Worm (Caenorhabditis elegans) whole organism, L4 larva: ENCODE measurements around the gene C34D1.4.

Experiments
- aha-1 ChIP-seq: fragments of 150-350 bp; peaks from one replicate; lab custom pipeline; 2014; ENCODE audit warnings: missing biosample characterization, missing genetic modification characterization
- ama-1 ChIP-seq: fragments of 150-350 bp; optimal IDR thresholded peaks from 2 replicates; lab custom pipeline; 2014; ENCODE audit warnings: inconsistent platforms, mixed read lengths
- arid-1 ChIP-seq: fragments of 200-800 bp; sonication (Bioruptor generic); conservative IDR thresholded peaks from 2 replicates; pipeline ENCODE4 v1.3.6; 2022; ENCODE audit warnings: missing genetic modification reagents, missing genetic modification characterization, missing compliant biosample characterization
- attf-4 ChIP-seq: sonication (generic microtip); optimal IDR thresholded peaks from 3 replicates; lab custom pipeline; 2017; ENCODE audit warnings: missing biosample characterization, missing genetic modification characterization
- ctbp-1 ChIP-seq: fragments of 200-800 bp; sonication (Bioruptor generic); IDR thresholded peaks from 2 replicates; pipeline ENCODE4 v1.3.6; 2022; ENCODE audit warnings: missing genetic modification reagents, missing genetic modification characterization, missing compliant biosample characterization
- daf-16 ChIP-seq, 3 experiments: sonication (generic microtip); optimal IDR thresholded peaks; 2 replicates each; lab custom pipeline; 2016 to 2017; ENCODE audit warnings: missing genetic modification characterization in 3 of 3, missing genetic modification reagents in 3 of 3, mild to moderate bottlenecking in 2 of 3, missing compliant biosample characterization in 2 of 3, missing biosample characterization in 1 of 3, moderate library complexity in 1 of 3
- daf-19 ChIP-seq: fragments of 200-800 bp; sonication (Bioruptor generic); conservative IDR thresholded peaks from 2 replicates; pipeline ENCODE4 v1.3.6; 2022; ENCODE audit warnings: missing genetic modification characterization, missing compliant biosample characterization
- dmd-6 ChIP-seq: fragments of 200-800 bp; sonication (Bioruptor generic); IDR thresholded peaks from 2 replicates; pipeline ENCODE4 v1.3.6; 2022; ENCODE audit warnings: missing genetic modification reagents, missing genetic modification characterization, missing compliant biosample characterization
- dve-1 ChIP-seq: sonication (generic microtip); optimal IDR thresholded peaks from 2 replicates; lab custom pipeline; 2017; ENCODE audit warnings: antibody characterized with exemption, mild to moderate bottlenecking, missing genetic modification characterization, missing compliant biosample characterization; ENCODE audit not compliant: insufficient read depth
- egl-27 ChIP-seq: sonication (generic microtip); optimal IDR thresholded peaks from 3 replicates; lab custom pipeline; 2017; ENCODE audit warnings: missing biosample characterization, missing genetic modification reagents, missing genetic modification characterization
- hlh-11 ChIP-seq: fragments of 200-800 bp; sonication (Bioruptor generic); optimal IDR thresholded peaks from 2 replicates; lab custom pipeline; 2018; ENCODE audit warnings: mild to moderate bottlenecking, missing genetic modification characterization, missing compliant biosample characterization
- hlh-30 ChIP-seq: sonication (generic microtip); optimal IDR thresholded peaks from 2 replicates; lab custom pipeline; 2017; ENCODE audit warnings: antibody characterized with exemption, mild to moderate bottlenecking, missing genetic modification characterization, missing compliant biosample characterization; ENCODE audit not compliant: insufficient read depth
- lim-7 ChIP-seq: fragments of 200-800 bp; sonication (Bioruptor generic); IDR thresholded peaks from 2 replicates; pipeline ENCODE4 v1.3.6; 2022; ENCODE audit warnings: missing genetic modification characterization, missing compliant biosample characterization
- lin-13 ChIP-seq: fragments of 150-350 bp; optimal IDR thresholded peaks from 2 replicates; lab custom pipeline; 2014; ENCODE audit warnings: missing biosample characterization, missing genetic modification reagents, missing genetic modification characterization
- lin-29 ChIP-seq: fragments of 200-800 bp; sonication (Bioruptor generic); IDR thresholded peaks from 2 replicates; pipeline ENCODE4 v1.3.6; 2022; ENCODE audit warnings: missing genetic modification reagents, missing genetic modification characterization, missing compliant biosample characterization
- mxl-2 ChIP-seq: fragments of 200-800 bp; sonication (Bioruptor generic); conservative IDR thresholded peaks from 2 replicates; pipeline ENCODE4 v1.3.6; 2022; ENCODE audit warnings: missing genetic modification reagents, missing genetic modification characterization, missing compliant biosample characterization
- mxl-3 ChIP-seq: fragments of 200-800 bp; sonication (Bioruptor generic); optimal IDR thresholded peaks from 2 replicates; lab custom pipeline; 2018; ENCODE audit warnings: mild to moderate bottlenecking, missing genetic modification characterization, missing compliant biosample characterization
- nhr-25 ChIP-seq: sonication (generic microtip); optimal IDR thresholded peaks from 2 replicates; lab custom pipeline; 2017; ENCODE audit warnings: missing genetic modification characterization, mild to moderate bottlenecking, missing compliant biosample characterization, antibody characterized with exemption, moderate library complexity, borderline replicate concordance; ENCODE audit not compliant: insufficient read depth
- nhr-28 ChIP-seq: fragments of 150-350 bp; optimal IDR thresholded peaks from 2 replicates; lab custom pipeline; 2014; ENCODE audit warnings: missing biosample characterization, missing genetic modification characterization
- nhr-48 ChIP-seq: sonication (generic microtip); optimal IDR thresholded peaks from 2 replicates; lab custom pipeline; 2016; ENCODE audit warnings: mild to moderate bottlenecking, missing genetic modification characterization, missing compliant biosample characterization
- nhr-6 ChIP-seq: fragments of 150-350 bp; optimal IDR thresholded peaks from 2 replicates; lab custom pipeline; 2014; ENCODE audit warnings: missing biosample characterization, missing genetic modification characterization
- nhr-76 ChIP-seq: fragments of 150-350 bp; optimal IDR thresholded peaks from 2 replicates; lab custom pipeline; 2014; ENCODE audit warnings: missing biosample characterization, missing genetic modification characterization
- pha-4 ChIP-seq, 2 experiments: fragments of 150-350 bp in 1 of 2; fragments of 200-800 bp in 1 of 2; sonication (Bioruptor generic) in 1 of 2; IDR thresholded peaks in 1 of 2; optimal IDR thresholded peaks in 1 of 2; 2 replicates each; pipeline versions ENCODE4 v1.3.6 to Lab custom; 2014 to 2022; ENCODE audit warnings: missing genetic modification characterization in 2 of 2, missing genetic modification reagents in 2 of 2, missing biosample characterization in 1 of 2, missing compliant biosample characterization in 1 of 2
- php-3 ChIP-seq: fragments of 200-800 bp; sonication (Bioruptor generic); IDR thresholded peaks from 2 replicates; pipeline ENCODE4 v1.3.6; 2022; ENCODE audit warnings: missing genetic modification reagents, missing genetic modification characterization, missing compliant biosample characterization
- pqm-1 ChIP-seq: sonication (generic microtip); optimal IDR thresholded peaks from 2 replicates; lab custom pipeline; 2017; ENCODE audit warnings: missing biosample characterization, missing genetic modification characterization
- saeg-2 ChIP-seq: fragments of 200-800 bp; sonication (Bioruptor generic); IDR thresholded peaks from 2 replicates; pipeline ENCODE4 v1.3.6; 2022; ENCODE audit warnings: missing genetic modification reagents, missing genetic modification characterization, missing compliant biosample characterization
- sdz-12 ChIP-seq: fragments of 200-800 bp; sonication (Bioruptor generic); optimal IDR thresholded peaks from 2 replicates; lab custom pipeline; 2018; ENCODE audit warnings: mild to moderate bottlenecking, missing genetic modification characterization, missing compliant biosample characterization
- snpc-4 ChIP-seq: fragments of 150-350 bp; optimal IDR thresholded peaks from 2 replicates; lab custom pipeline; 2014; ENCODE audit warnings: missing biosample characterization, missing genetic modification characterization
- spr-3 ChIP-seq: fragments of 200-800 bp; sonication (Bioruptor generic); optimal IDR thresholded peaks from 2 replicates; lab custom pipeline; 2018; ENCODE audit warnings: mild to moderate bottlenecking, missing genetic modification characterization, missing compliant biosample characterization
- tra-1 ChIP-seq: fragments of 200-800 bp; sonication (Bioruptor generic); IDR thresholded peaks from 2 replicates; pipeline ENCODE4 v1.3.6; 2022; ENCODE audit warnings: missing genetic modification reagents, missing genetic modification characterization, missing compliant biosample characterization
- zfp-2 ChIP-seq: sonication (generic microtip); optimal IDR thresholded peaks from 2 replicates; lab custom pipeline; 2016; ENCODE audit warnings: mild to moderate bottlenecking, missing genetic modification characterization, missing compliant biosample characterization
- zip-2 ChIP-seq: fragments of 150-350 bp; optimal IDR thresholded peaks from 2 replicates; lab custom pipeline; 2014; ENCODE audit warnings: missing biosample characterization, missing genetic modification characterization
- ztf-11 ChIP-seq: fragments of 150-350 bp; optimal IDR thresholded peaks from 2 replicates; lab custom pipeline; 2014; ENCODE audit warnings: missing biosample characterization, missing genetic modification characterization
- ztf-7 ChIP-seq: fragments of 150-350 bp; optimal IDR thresholded peaks from 2 replicates; lab custom pipeline; 2014; ENCODE audit warnings: missing biosample characterization, missing genetic modification characterization

Gene C34D1.4

ce11 chrV:13304663-13305188 is 45.6 kb upstream of the C34D1.4 start, which contains the start of gene C26E1.2 (continued):
- TF ChIP-seq daf-16 (GFP tag; optimal IDR thresholded peaks at IDR 0.05; lab: Kevin White, UChicago) (no peak), daf-16 (tag; optimal IDR thresholded peaks at IDR 0.05; lab: Kevin White, UChicago) (peak; percentile 55), arid-1 (GFP tag; lab: Robert Waterston, UW) (no peak), mxl-2 (no peak), lim-7 (GFP tag; lab: Robert Waterston, UW) (no peak), pha-4 (GFP tag; IDR thresholded peaks at IDR 0.05; lab: Robert Waterston, UW) (no peak), pha-4 (tag; optimal IDR thresholded peaks at IDR 0.05; lab: Kevin White, UChicago) (no peak), nhr-25 (tag; lab: Kevin White, UChicago) (no peak), pqm-1 (tag; lab: Kevin White, UChicago) (peak; percentile 91), snpc-4 (tag; lab: Kevin White, UChicago) (no peak)

ce11 chrV:13301443-13301842 is 42.3 kb upstream of the C34D1.4 start, which contains the start of gene ceh-79:
Gene ceh-79, plus strand, starts transcription at chrV:13301833.
- TF ChIP-seq hlh-30 (tag; lab: Kevin White, UChicago) (peak; percentile 28), hlh-11 (tag; lab: Kevin White, UChicago) (peak; percentile 35), lin-29 (GFP tag; lab: Robert Waterston, UW) (no peak), nhr-28 (tag; lab: Kevin White, UChicago) (peak; percentile 59), tra-1 (GFP tag; lab: Robert Waterston, UW) (no peak), pqm-1 (tag; lab: Kevin White, UChicago) (peak; percentile 36), nhr-6 (tag; lab: Kevin White, UChicago) (no peak), lin-13 (GFP tag; lab: Kevin White, UChicago) (no peak), ama-1 (lab: Kevin White, UChicago) (no peak), dve-1 (tag; lab: Kevin White, UChicago) (peak; percentile 3), attf-4 (no peak), mxl-2 (no peak), ctbp-1 (GFP tag; lab: Robert Waterston, UW) (no peak), mxl-3 (GFP tag; lab: Kevin White, UChicago) (peak; percentile 1), zfp-2 (tag; lab: Kevin White, UChicago) (no peak)

DNA sequence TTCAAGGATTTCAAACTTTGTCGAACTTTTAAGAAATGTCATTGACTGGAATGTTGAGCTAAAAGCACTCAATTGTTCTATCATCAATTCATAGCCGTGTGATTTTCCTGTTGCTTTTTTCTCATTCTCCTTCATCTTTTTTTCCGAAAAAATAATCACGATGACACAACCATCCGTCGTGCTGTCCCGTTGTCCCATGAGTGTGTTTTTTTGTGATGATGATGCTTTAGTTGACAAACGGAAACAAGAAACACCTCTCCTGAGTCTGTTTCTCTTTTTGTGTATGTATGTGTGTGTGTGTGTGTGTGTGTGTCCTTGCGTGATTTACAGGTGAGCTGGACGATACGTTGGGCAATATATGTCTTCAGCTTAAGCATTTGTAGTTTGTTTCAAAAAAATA is 41.4 kb upstream of the C34D1.4 start:
- peak in 1 of 2 experiments; percentile 84 for TF ChIP-seq daf-16 (GFP tag; optimal IDR thresholded peaks at IDR 0.05; lab: Kevin White, UChicago)
- TF ChIP-seq daf-16 (tag; optimal IDR thresholded peaks at IDR 0.05; lab: Kevin White, UChicago): no peak
- TF ChIP-seq hlh-30 (tag; lab: Kevin White, UChicago): peak; percentile 74
- TF ChIP-seq aha-1 (tag; lab: Kevin White, UChicago): peak; percentile 89
- TF ChIP-seq php-3 (GFP tag; lab: Robert Waterston, UW): no peak
- TF ChIP-seq nhr-28 (tag; lab: Kevin White, UChicago): peak; percentile 19
- TF ChIP-seq tra-1 (GFP tag; lab: Robert Waterston, UW): 0 out of 2 replicates have a peak, but pooled peaks have one; percentile 15
- TF ChIP-seq nhr-25 (tag; lab: Kevin White, UChicago): no peak
- TF ChIP-seq zip-2 (tag; lab: Kevin White, UChicago): no peak

- TF ChIP-seq ztf-11 (tag; lab: Kevin White, UChicago) (no peak), nhr-48 (tag; lab: Kevin White, UChicago) (no peak), nhr-76 (tag; lab: Kevin White, UChicago) (no peak), php-3 (GFP tag; lab: Robert Waterston, UW) (no peak), spr-3 (GFP tag; lab: Kevin White, UChicago) (no peak), daf-19 (no peak), hlh-30 (tag; lab: Kevin White, UChicago) (no peak), egl-27 (tag; lab: Kevin White, UChicago) (no peak), dmd-6 (GFP tag; lab: Robert Waterston, UW) (no peak), ztf-7 (no peak), saeg-2 (GFP tag; lab: Robert Waterston, UW) (no peak), sdz-12 (GFP tag; lab: Kevin White, UChicago) (no peak)
Observed at ce11 chrV:13299398-13299797, 40.3 kb upstream of the C34D1.4 start.
